Worm (Caenorhabditis elegans) whole organism, L2 larva: ENCODE results near the gene fbxb-1.

Experiments
- R02D3.7 ChIP-seq: fragments of 150-350 bp; optimal IDR thresholded peaks from 2 replicates; lab custom pipeline; 2014; ENCODE audit warnings: missing biosample characterization, missing genetic modification characterization
- Y55F3AM.14 ChIP-seq: fragments of 200-800 bp; sonication (Bioruptor generic); optimal IDR thresholded peaks from 2 replicates; lab custom pipeline; 2018; ENCODE audit warnings: mild to moderate bottlenecking, missing genetic modification characterization, missing compliant biosample characterization
- ZK546.5 ChIP-seq: sonication (generic microtip); optimal IDR thresholded peaks from 2 replicates; lab custom pipeline; 2017; ENCODE audit warnings: missing biosample characterization, missing genetic modification characterization
- ama-1 ChIP-seq: fragments of 150-350 bp; optimal IDR thresholded peaks from 2 replicates; lab custom pipeline; 2018; ENCODE audit warnings: inconsistent platforms
- nhr-11 ChIP-seq: fragments of 150-350 bp; optimal IDR thresholded peaks from 2 replicates; lab custom pipeline; 2014; ENCODE audit warnings: missing biosample characterization, missing genetic modification characterization
- nhr-237 ChIP-seq: fragments of 150-350 bp; optimal IDR thresholded peaks from 2 replicates; lab custom pipeline; 2014; ENCODE audit warnings: missing biosample characterization, missing genetic modification characterization
- nhr-77 ChIP-seq: fragments of 150-350 bp; optimal IDR thresholded peaks from 2 replicates; lab custom pipeline; 2014; ENCODE audit warnings: missing biosample characterization, missing genetic modification characterization
- peb-1 ChIP-seq: fragments of 150-350 bp; optimal IDR thresholded peaks from 2 replicates; lab custom pipeline; 2014; ENCODE audit warnings: missing biosample characterization, missing genetic modification characterization
- sma-3 ChIP-seq: sonication (generic microtip); optimal IDR thresholded peaks from 2 replicates; lab custom pipeline; 2016; ENCODE audit warnings: missing genetic modification reagents, missing genetic modification characterization, missing compliant biosample characterization
- unc-62 ChIP-seq: fragments of 150-350 bp; optimal IDR thresholded peaks from 2 replicates; lab custom pipeline; 2014; ENCODE audit warnings: missing biosample characterization, missing genetic modification reagents, missing genetic modification characterization
- ztf-11 ChIP-seq: sonication (generic microtip); optimal IDR thresholded peaks from 2 replicates; lab custom pipeline; 2017; ENCODE audit warnings: missing biosample characterization, missing genetic modification characterization

- TF ChIP-seq R02D3.7 (tag; lab: Kevin White, UChicago) (no peak), ZK546.5 (tag; lab: Kevin White, UChicago) (no peak), sma-3 (GFP tag; lab: Kevin White, UChicago) (no peak), nhr-77 (tag; lab: Kevin White, UChicago) (no peak), nhr-237 (tag; lab: Kevin White, UChicago) (no peak), peb-1 (no peak), unc-62 (no peak), ama-1 (lab: Kevin White, UChicago) (no peak), ztf-11 (no peak), nhr-11 (no peak), Y55F3AM.14 (GFP tag; lab: Kevin White, UChicago) (no peak)
Measured at ce11 chrV:19240129-19240528, at the start of gene fbxb-1, which contains the start of gene fbxb-115.
